Fruit fly (Drosophila melanogaster) whole organism, embryonic: Measurements from ENCODE around the gene Rad17.

Source experiments
- Asciz ChIP-seq: fragments of 200-800 bp; sonication (Bioruptor generic); optimal IDR thresholded peaks from 2 replicates; lab custom pipeline; 2017; ENCODE audit warnings: missing biosample characterization, mild to moderate bottlenecking, missing genetic modification characterization, missing genetic modification reagents
- Blimp-1 ChIP-seq: fragments of 200-800 bp; sonication (Bioruptor generic); optimal IDR thresholded peaks from 3 replicates; lab custom pipeline; 2018; ENCODE audit warnings: missing biosample characterization, missing genetic modification characterization, mild to moderate bottlenecking, moderate library complexity, missing genetic modification reagents
- CG10209 ChIP-seq: fragments of 200-800 bp; sonication (Bioruptor generic); optimal IDR thresholded peaks from 3 replicates; lab custom pipeline; 2017; ENCODE audit warnings: missing biosample characterization, mild to moderate bottlenecking, missing genetic modification characterization, missing genetic modification reagents
- CG11695 ChIP-seq: fragments of 200-800 bp; sonication (Bioruptor generic); IDR thresholded peaks from 3 replicates; pipeline ENCODE4 v1.3.6; 2022; ENCODE audit warnings: missing biosample characterization, missing genetic modification characterization
- CG13123 ChIP-seq: fragments of 200-800 bp; sonication (Bioruptor generic); optimal IDR thresholded peaks from 2 replicates; lab custom pipeline; 2016; ENCODE audit warnings: missing biosample characterization, missing genetic modification characterization
- CG14710 ChIP-seq: fragments of 200-800 bp; sonication (Bioruptor generic); optimal IDR thresholded peaks from 3 replicates; lab custom pipeline; 2019; ENCODE audit warnings: missing biosample characterization, mild to moderate bottlenecking, missing genetic modification characterization, moderate library complexity
- CG15601 ChIP-seq: fragments of 200-800 bp; sonication (Bioruptor generic); optimal IDR thresholded peaks from 3 replicates; lab custom pipeline; 2019; ENCODE audit warnings: missing biosample characterization, mild to moderate bottlenecking, missing genetic modification characterization, moderate library complexity
- CG16813 ChIP-seq: fragments of 200-800 bp; sonication (Bioruptor generic); IDR thresholded peaks from 3 replicates; pipeline ENCODE4 v1.3.6; 2022; ENCODE audit warnings: missing biosample characterization, missing genetic modification characterization; ENCODE audit not compliant: partially characterized antibody
- CG17829 ChIP-seq: fragments of 200-800 bp; optimal IDR thresholded peaks from 2 replicates; lab custom pipeline; 2019; ENCODE audit warnings: missing biosample characterization, mild to moderate bottlenecking, missing genetic modification characterization, moderate library complexity
- CG18262 ChIP-seq: fragments of 200-800 bp; optimal IDR thresholded peaks from 3 replicates; lab custom pipeline; 2019; ENCODE audit warnings: missing biosample characterization, mild to moderate bottlenecking, missing genetic modification characterization, moderate library complexity
- CG2120 ChIP-seq: fragments of 200-800 bp; sonication (Bioruptor generic); optimal IDR thresholded peaks from 3 replicates; lab custom pipeline; 2016; ENCODE audit warnings: missing biosample characterization, missing genetic modification characterization
- CG30020 ChIP-seq: fragments of 200-800 bp; optimal IDR thresholded peaks from 2 replicates; lab custom pipeline; 2019; ENCODE audit warnings: missing biosample characterization, mild to moderate bottlenecking, missing genetic modification characterization, moderate library complexity
- CG6254 ChIP-seq: fragments of 200-800 bp; sonication (Bioruptor generic); optimal IDR thresholded peaks from 3 replicates; lab custom pipeline; 2017; ENCODE audit warnings: mild to moderate bottlenecking, missing biosample characterization, missing genetic modification reagents, missing genetic modification characterization
- CG6854 ChIP-seq: fragments of 200-800 bp; sonication (Bioruptor generic); optimal IDR thresholded peaks from 3 replicates; lab custom pipeline; 2017; ENCODE audit warnings: missing biosample characterization, mild to moderate bottlenecking, missing genetic modification characterization
- CG9609 ChIP-seq: fragments of 200-800 bp; sonication (Bioruptor generic); optimal IDR thresholded peaks from 3 replicates; lab custom pipeline; 2016; ENCODE audit warnings: missing biosample characterization, missing genetic modification characterization
- CG9932 ChIP-seq: fragments of 200-800 bp; sonication (Bioruptor generic); IDR thresholded peaks from 2 replicates; pipeline ENCODE4 v1.3.6; 2022; ENCODE audit warnings: missing biosample characterization, missing genetic modification characterization
- Dip2 ChIP-seq: fragments of 200-800 bp; sonication (Bioruptor generic); IDR thresholded peaks from 2 replicates; pipeline ENCODE4 v1.3.6; 2022; ENCODE audit warnings: missing biosample characterization, missing genetic modification characterization
- ERR ChIP-seq: fragments of 200-800 bp; sonication (Bioruptor generic); optimal IDR thresholded peaks from 2 replicates; lab custom pipeline; 2016; ENCODE audit warnings: missing biosample characterization, missing genetic modification characterization
- Eip74EF ChIP-seq, 2 experiments: fragments of 200-800 bp in 1 of 2; fragments of >200 bp in 1 of 2; sonication (Bioruptor generic) in 1 of 2; optimal IDR thresholded peaks; 2 replicates each; lab custom pipeline; 2017 to 2019; ENCODE audit warnings: missing biosample characterization in 2 of 2, missing genetic modification characterization in 2 of 2, mild to moderate bottlenecking in 1 of 2, moderate library complexity in 1 of 2
- HLHmδ ChIP-seq: fragments of 200-800 bp; sonication (Bioruptor generic); optimal IDR thresholded peaks from 2 replicates; lab custom pipeline; 2018; ENCODE audit warnings: missing biosample characterization, mild to moderate bottlenecking, missing genetic modification characterization, moderate library complexity
- HmgD ChIP-seq: fragments of 200-800 bp; sonication (Bioruptor generic); optimal IDR thresholded peaks from 3 replicates; lab custom pipeline; 2016; ENCODE audit warnings: missing biosample characterization, missing genetic modification characterization
- Hr39 ChIP-seq: fragments of >200 bp; optimal IDR thresholded peaks from 2 replicates; lab custom pipeline; 2017
- Hr78 ChIP-seq, 2 experiments: fragments of 200-800 bp in 1 of 2; fragments of >200 bp in 1 of 2; sonication (Bioruptor generic) in 1 of 2; optimal IDR thresholded peaks; 2 replicates each; lab custom pipeline; 2017 to 2019; ENCODE audit warnings: missing biosample characterization in 2 of 2, missing genetic modification characterization in 2 of 2, mild to moderate bottlenecking in 1 of 2, moderate library complexity in 1 of 2
- MBD-R2 ChIP-seq: fragments of 200-800 bp; sonication (Bioruptor generic); IDR thresholded peaks from 2 replicates; pipeline ENCODE4 v1.3.6; 2022; ENCODE audit warnings: missing biosample characterization, missing genetic modification characterization
- TFAM ChIP-seq: fragments of 200-800 bp; sonication (Bioruptor generic); optimal IDR thresholded peaks from 2 replicates; lab custom pipeline; 2017; ENCODE audit warnings: missing biosample characterization, missing genetic modification characterization, inconsistent platforms
- Xrp1 ChIP-seq: fragments of 200-800 bp; sonication (Bioruptor generic); IDR thresholded peaks from 2 replicates; pipeline ENCODE4 v1.3.6; 2022; ENCODE audit warnings: missing biosample characterization, missing genetic modification characterization
- abd-A ChIP-seq: fragments of 200-800 bp; sonication (Bioruptor generic); optimal IDR thresholded peaks from 3 replicates; lab custom pipeline; 2019; ENCODE audit warnings: missing biosample characterization, mild to moderate bottlenecking, missing genetic modification characterization, moderate library complexity
- amos ChIP-seq: fragments of 200-800 bp; sonication (Bioruptor generic); IDR thresholded peaks from 2 replicates; pipeline ENCODE4 v1.3.6; 2022; ENCODE audit warnings: missing biosample characterization, missing genetic modification characterization; ENCODE audit not compliant: partially characterized antibody
- ara ChIP-seq: fragments of 200-800 bp; sonication (Bioruptor generic); IDR thresholded peaks from 2 replicates; pipeline ENCODE4 v1.3.6; 2022; ENCODE audit warnings: missing biosample characterization, missing genetic modification characterization
- ato ChIP-seq: fragments of 200-800 bp; sonication (Bioruptor generic); IDR thresholded peaks from 2 replicates; pipeline ENCODE4 v1.3.6; 2022; ENCODE audit warnings: missing biosample characterization, missing genetic modification characterization; ENCODE audit not compliant: partially characterized antibody
- bowl ChIP-seq: fragments of 200-800 bp; sonication (Bioruptor generic); IDR thresholded peaks from 2 replicates; pipeline ENCODE4 v1.3.6; 2022; ENCODE audit warnings: missing biosample characterization, missing genetic modification characterization
- cas ChIP-seq: fragments of 200-800 bp; sonication (Bioruptor generic); IDR thresholded peaks from 2 replicates; pipeline ENCODE4 v1.3.6; 2022; ENCODE audit warnings: missing biosample characterization, missing genetic modification characterization
- caup ChIP-seq: fragments of 200-800 bp; sonication (Bioruptor generic); optimal IDR thresholded peaks from 3 replicates; lab custom pipeline; 2017; ENCODE audit warnings: missing biosample characterization, mild to moderate bottlenecking, missing genetic modification characterization, moderate library complexity; ENCODE audit not compliant: severe bottlenecking
- crol ChIP-seq: fragments of 200-800 bp; sonication (Bioruptor generic); IDR thresholded peaks from 2 replicates; pipeline ENCODE4 v1.3.6; 2022; ENCODE audit warnings: missing biosample characterization, missing genetic modification characterization
- gcm ChIP-seq: fragments of 200-800 bp; sonication (Bioruptor generic); optimal IDR thresholded peaks from 2 replicates; lab custom pipeline; 2019; ENCODE audit warnings: missing biosample characterization, mild to moderate bottlenecking, missing genetic modification characterization, moderate library complexity
- gem ChIP-seq: fragments of 200-800 bp; sonication (Bioruptor generic); optimal IDR thresholded peaks from 2 replicates; lab custom pipeline; 2019; ENCODE audit warnings: missing biosample characterization, mild to moderate bottlenecking, missing genetic modification characterization, moderate library complexity
- her ChIP-seq: fragments of 200-800 bp; sonication (Bioruptor generic); optimal IDR thresholded peaks from 2 replicates; lab custom pipeline; 2016; ENCODE audit warnings: missing biosample characterization, missing genetic modification characterization
- hth ChIP-seq: fragments of >200 bp; optimal IDR thresholded peaks from 2 replicates; lab custom pipeline; 2017; ENCODE audit warnings: inconsistent platforms
- lab ChIP-seq: fragments of 200-800 bp; sonication (Bioruptor generic); optimal IDR thresholded peaks from 3 replicates; lab custom pipeline; 2017; ENCODE audit warnings: missing biosample characterization, missing genetic modification characterization, mild to moderate bottlenecking, moderate library complexity, missing genetic modification reagents
- lmd ChIP-seq: fragments of 200-800 bp; sonication (Bioruptor generic); IDR thresholded peaks from 2 replicates; pipeline ENCODE4 v1.3.6; 2022; ENCODE audit warnings: missing biosample characterization, missing genetic modification characterization
- maf-S ChIP-seq: fragments of 200-800 bp; sonication (Bioruptor generic); optimal IDR thresholded peaks from 2 replicates; lab custom pipeline; 2016; ENCODE audit warnings: missing biosample characterization, missing genetic modification characterization
- odd ChIP-seq: fragments of 200-800 bp; sonication (Bioruptor generic); optimal IDR thresholded peaks from 2 replicates; lab custom pipeline; 2017; ENCODE audit warnings: missing biosample characterization, mild to moderate bottlenecking, missing genetic modification characterization
- otp ChIP-seq: fragments of 200-800 bp; sonication (Bioruptor generic); IDR thresholded peaks from 3 replicates; pipeline ENCODE4, ENCODE4 v1.3.6; 2022; ENCODE audit warnings: missing biosample characterization, missing genetic modification characterization
- schlank ChIP-seq: fragments of 200-800 bp; sonication (Bioruptor generic); optimal IDR thresholded peaks from 2 replicates; lab custom pipeline; 2018; ENCODE audit warnings: missing biosample characterization, mild to moderate bottlenecking, missing genetic modification characterization
- sens-2 ChIP-seq: fragments of 200-800 bp; sonication (Bioruptor generic); IDR thresholded peaks from 2 replicates; pipeline ENCODE4 v1.3.6; 2022; ENCODE audit warnings: missing biosample characterization, missing genetic modification characterization
- sima ChIP-seq: fragments of 200-800 bp; sonication (Bioruptor generic); optimal IDR thresholded peaks from 2 replicates; lab custom pipeline; 2016; ENCODE audit warnings: missing biosample characterization, missing genetic modification characterization
- sr ChIP-seq: fragments of 200-800 bp; sonication (Bioruptor generic); IDR thresholded peaks from 3 replicates; pipeline ENCODE4 v1.3.6; 2022; ENCODE audit warnings: missing biosample characterization, missing genetic modification characterization
- vnd ChIP-seq: fragments of 200-800 bp; sonication (Bioruptor generic); IDR thresholded peaks from 3 replicates; pipeline ENCODE4 v1.3.6; 2022; ENCODE audit warnings: missing biosample characterization, missing genetic modification characterization; ENCODE audit not compliant: partially characterized antibody

Rad17 gene

dm6 chr3R:14625215-14626156 lies 37.5 kb downstream of the Rad17 start, which contains the start of the genes put and His4r (continued):
- TF ChIP-seq bowl (no peak), gem (no peak), abd-A (tag; lab: Kevin White, UChicago) (no peak), CG2120 (GFP tag; lab: Kevin White, UChicago) (peak; percentile 38), cas (GFP tag; lab: Robert Waterston, UW) (no peak), CG18262 (tag; lab: Kevin White, UChicago) (no peak), Hr78 (GFP tag; optimal IDR thresholded peaks at IDR 0.05; lab: Kevin White, UChicago) (no peak), HLHmδ (GFP tag; lab: Kevin White, UChicago) (no peak), sens-2 (GFP tag; lab: Robert Waterston, UW) (no peak), lab (GFP tag; lab: Kevin White, UChicago) (no peak), sr (no peak), TFAM (GFP tag; lab: Kevin White, UChicago) (no peak), Eip74EF (GFP tag; optimal IDR thresholded peaks at IDR 0.05; lab: Kevin White, UChicago) (no peak), her (GFP tag; lab: Kevin White, UChicago) (peak; percentile 16), CG13123 (GFP tag; lab: Kevin White, UChicago) (no peak), ato (GFP tag; lab: Robert Waterston, UW) (no peak), amos (GFP tag; lab: Robert Waterston, UW) (peak; percentile 69), CG11695 (GFP tag; lab: Robert Waterston, UW) (no peak), CG6854 (no peak), CG30020 (tag; lab: Kevin White, UChicago) (peak; percentile 11), crol (GFP tag; lab: Robert Waterston, UW) (no peak), CG9609 (GFP tag; lab: Kevin White, UChicago) (no peak), odd (GFP tag; lab: Kevin White, UChicago) (no peak), ERR (GFP tag; lab: Kevin White, UChicago) (peak; percentile 31), schlank (no peak), CG17829 (tag; lab: Kevin White, UChicago) (peak; percentile 67), lmd (GFP tag; lab: Robert Waterston, UW) (no peak), hth (lab: Kevin White, UChicago) (no peak), caup (no peak), Blimp-1 (GFP tag; lab: Kevin White, UChicago) (no peak), gcm (GFP tag; lab: Kevin White, UChicago) (no peak), MBD-R2 (peak; percentile 69), CG6254 (GFP tag; lab: Kevin White, UChicago) (no peak), vnd (GFP tag; lab: Robert Waterston, UW) (no peak), CG9932 (no peak), CG16813 (peak; percentile 62; the same call in 2 of the 3 replicates), otp (GFP tag; lab: Robert Waterston, UW) (no peak), ara (GFP tag; lab: Robert Waterston, UW) (no peak), Hr39 (lab: Kevin White, UChicago) (no peak), Xrp1 (0 out of 2 replicates have a peak, but pooled peaks have one; percentile 16), Dip2 (GFP tag; lab: Robert Waterston, UW) (no peak), CG10209 (no peak), HmgD (GFP tag; lab: Kevin White, UChicago) (peak; percentile 74), CG15601 (tag; lab: Kevin White, UChicago) (peak; percentile 41), CG14710 (peak; percentile 52), sima (no peak), maf-S (GFP tag; lab: Kevin White, UChicago) (no peak), Asciz (no peak)
